Fruit fly (Drosophila melanogaster) whole organism, embryonic: Measurements from ENCODE around the gene Acp76A.

Experiments
- CG1024 ChIP-seq: fragments of 200-800 bp; sonication (Bioruptor generic); IDR thresholded peaks from 2 replicates; pipeline ENCODE4 v1.3.6; 2022; ENCODE audit warnings: missing biosample characterization, missing genetic modification characterization
- CG10959 ChIP-seq: fragments of 200-800 bp; sonication (Bioruptor generic); IDR thresholded peaks from 2 replicates; pipeline ENCODE4 v1.3.6; 2022; ENCODE audit warnings: missing biosample characterization, missing genetic modification characterization
- CG11085 ChIP-seq: fragments of 200-800 bp; sonication (Bioruptor generic); IDR thresholded peaks from 2 replicates; pipeline ENCODE4 v1.3.6; 2022; ENCODE audit warnings: missing biosample characterization, missing genetic modification characterization
- CG11398 ChIP-seq: fragments of 200-800 bp; sonication (Bioruptor generic); optimal IDR thresholded peaks from 2 replicates; lab custom pipeline; 2016; ENCODE audit warnings: missing biosample characterization, missing genetic modification characterization
- CG12071 ChIP-seq: fragments of 200-800 bp; sonication (Bioruptor generic); optimal IDR thresholded peaks from 3 replicates; lab custom pipeline; 2018; ENCODE audit warnings: missing biosample characterization, mild to moderate bottlenecking, missing genetic modification characterization
- CG12769 ChIP-seq: fragments of 200-800 bp; sonication (Bioruptor generic); optimal IDR thresholded peaks from 2 replicates; lab custom pipeline; 2019; ENCODE audit warnings: missing biosample characterization, mild to moderate bottlenecking, missing genetic modification characterization, moderate library complexity
- CG13775 ChIP-seq: fragments of 200-800 bp; sonication (Bioruptor generic); optimal IDR thresholded peaks from 3 replicates; lab custom pipeline; 2017; ENCODE audit warnings: missing biosample characterization, mild to moderate bottlenecking, missing genetic modification characterization
- CG1647 ChIP-seq: fragments of 200-800 bp; sonication (Bioruptor generic); optimal IDR thresholded peaks from 3 replicates; lab custom pipeline; 2016; ENCODE audit warnings: missing biosample characterization, missing genetic modification characterization
- CG17186 ChIP-seq: fragments of 200-800 bp; sonication (Bioruptor generic); optimal IDR thresholded peaks from 3 replicates; lab custom pipeline; 2017; ENCODE audit warnings: missing biosample characterization, missing genetic modification reagents, missing genetic modification characterization
- CG18476 ChIP-seq: fragments of 200-800 bp; sonication (Bioruptor generic); optimal IDR thresholded peaks from 2 replicates; lab custom pipeline; 2016; ENCODE audit warnings: missing biosample characterization, mild to moderate bottlenecking, missing genetic modification characterization
- CG2199 ChIP-seq: fragments of 200-800 bp; sonication (Bioruptor generic); IDR thresholded peaks from 3 replicates; pipeline ENCODE4 v1.3.6; 2022; ENCODE audit warnings: missing biosample characterization, missing genetic modification characterization
- CG3163 ChIP-seq: fragments of 200-800 bp; sonication (Bioruptor generic); optimal IDR thresholded peaks from 3 replicates; lab custom pipeline; 2016; ENCODE audit warnings: missing biosample characterization, missing genetic modification characterization
- CG32772 ChIP-seq: fragments of 200-800 bp; sonication (Bioruptor generic); IDR thresholded peaks from 2 replicates; pipeline ENCODE4 v1.3.6; 2022; ENCODE audit warnings: missing biosample characterization, missing genetic modification characterization
- CG34422 ChIP-seq: fragments of 200-800 bp; sonication (Bioruptor generic); IDR thresholded peaks from 3 replicates; pipeline ENCODE4 v1.3.6; 2022; ENCODE audit warnings: missing biosample characterization, missing genetic modification characterization
- CG3995 ChIP-seq: fragments of 200-800 bp; sonication (Bioruptor generic); optimal IDR thresholded peaks from 3 replicates; lab custom pipeline; 2016; ENCODE audit warnings: missing biosample characterization, missing genetic modification characterization
- CG8765 ChIP-seq: fragments of 200-800 bp; sonication (Bioruptor generic); IDR thresholded peaks from 2 replicates; pipeline ENCODE4 v1.3.6; 2022; ENCODE audit warnings: missing biosample characterization, missing genetic modification characterization
- CG8924 ChIP-seq: fragments of 200-800 bp; optimal IDR thresholded peaks from 3 replicates; lab custom pipeline; 2019; ENCODE audit warnings: missing biosample characterization, mild to moderate bottlenecking, missing genetic modification characterization, moderate library complexity
- CG9215 ChIP-seq: fragments of 200-800 bp; sonication (Bioruptor generic); IDR thresholded peaks from 2 replicates; pipeline ENCODE4 v1.3.6; 2022; ENCODE audit warnings: missing biosample characterization, missing genetic modification characterization
- CHES-1-like ChIP-seq: fragments of 200-800 bp; sonication (Bioruptor generic); optimal IDR thresholded peaks from 2 replicates; lab custom pipeline; 2016; ENCODE audit warnings: missing biosample characterization, missing genetic modification characterization
- D19A ChIP-seq: fragments of 200-800 bp; optimal IDR thresholded peaks from 3 replicates; lab custom pipeline; 2019; ENCODE audit warnings: missing biosample characterization, mild to moderate bottlenecking, missing genetic modification characterization, moderate library complexity
- Dbx ChIP-seq: fragments of 200-800 bp; sonication (Bioruptor generic); IDR thresholded peaks from 3 replicates; pipeline ENCODE4 v1.3.6; 2022; ENCODE audit warnings: missing biosample characterization, missing genetic modification characterization
- Scr ChIP-seq: fragments of 200-800 bp; sonication (Bioruptor generic); IDR thresholded peaks from 2 replicates; pipeline ENCODE4 v1.3.6; 2022; ENCODE audit warnings: missing biosample characterization, missing genetic modification characterization; ENCODE audit not compliant: partially characterized antibody
- Six4 ChIP-seq: fragments of 200-800 bp; sonication (Bioruptor generic); optimal IDR thresholded peaks from 2 replicates; lab custom pipeline; 2016; ENCODE audit warnings: missing biosample characterization, missing genetic modification characterization
- Usf ChIP-seq: fragments of 200-800 bp; sonication (Bioruptor generic); optimal IDR thresholded peaks from 2 replicates; lab custom pipeline; 2017; ENCODE audit warnings: missing genotype, missing biosample characterization, missing genetic modification characterization
- Xbp1 ChIP-seq: fragments of 200-800 bp; sonication (Bioruptor generic); optimal IDR thresholded peaks from 3 replicates; lab custom pipeline; 2016; ENCODE audit warnings: missing biosample characterization, mild to moderate bottlenecking, missing genetic modification characterization
- bsh ChIP-seq, 2 experiments: fragments of 200-800 bp; sonication (Bioruptor generic); optimal IDR thresholded peaks; 2 replicates each; lab custom pipeline; 2017 to 2018; ENCODE audit warnings: mild to moderate bottlenecking in 2 of 2, missing biosample characterization in 2 of 2, missing genetic modification characterization in 2 of 2, moderate library complexity in 1 of 2
- chm ChIP-seq: fragments of 200-800 bp; sonication (Bioruptor generic); IDR thresholded peaks from 2 replicates; pipeline ENCODE4 v1.3.6; 2022; ENCODE audit warnings: missing biosample characterization, missing genetic modification characterization
- chn ChIP-seq: fragments of 200-800 bp; sonication (Bioruptor generic); optimal IDR thresholded peaks from 2 replicates; lab custom pipeline; 2016; ENCODE audit warnings: missing biosample characterization, missing genetic modification characterization
- corto ChIP-seq: fragments of 200-800 bp; sonication (Bioruptor generic); optimal IDR thresholded peaks from 2 replicates; lab custom pipeline; 2016; ENCODE audit warnings: missing biosample characterization, mild to moderate bottlenecking, missing genetic modification characterization, moderate library complexity
- eyg ChIP-seq: fragments of 200-800 bp; sonication (Bioruptor generic); optimal IDR thresholded peaks from 3 replicates; lab custom pipeline; 2016; ENCODE audit warnings: missing biosample characterization, missing genetic modification characterization
- gce ChIP-seq: fragments of 200-800 bp; sonication (Bioruptor generic); IDR thresholded peaks from 3 replicates; pipeline ENCODE4 v1.3.6; 2022; ENCODE audit warnings: missing biosample characterization, missing genetic modification characterization
- gsb-n ChIP-seq: fragments of 200-800 bp; sonication (Bioruptor generic); optimal IDR thresholded peaks from 3 replicates; lab custom pipeline; 2018; ENCODE audit warnings: missing biosample characterization, mild to moderate bottlenecking, missing genetic modification characterization
- hb ChIP-seq: fragments of 200-800 bp; sonication (Bioruptor generic); IDR thresholded peaks from 3 replicates; pipeline ENCODE4 v1.3.6; 2022; ENCODE audit warnings: missing biosample characterization, missing genetic modification characterization; ENCODE audit not compliant: partially characterized antibody
- lmd ChIP-seq: fragments of 200-800 bp; sonication (Bioruptor generic); IDR thresholded peaks from 2 replicates; pipeline ENCODE4 v1.3.6; 2022; ENCODE audit warnings: missing biosample characterization, missing genetic modification characterization
- prd ChIP-seq, 3 experiments: fragments of >200 bp in 2 of 3; fragments of 200-800 bp in 1 of 3; sonication (Bioruptor generic) in 1 of 3; optimal IDR thresholded peaks in 2 of 3; IDR thresholded peaks in 1 of 3; 2 replicates in 2 of 3; 3 replicates in 1 of 3; pipeline versions ENCODE4 v1.3.6 to Lab custom; 2017 to 2022; ENCODE audit warnings: missing biosample characterization in 1 of 3, missing genetic modification characterization in 1 of 3
- ranshi ChIP-seq: fragments of 200-800 bp; sonication (Bioruptor generic); IDR thresholded peaks from 2 replicates; pipeline ENCODE4 v1.3.6; 2022; ENCODE audit warnings: missing biosample characterization, missing genetic modification characterization
- sob ChIP-seq: fragments of 200-800 bp; sonication (Bioruptor generic); IDR thresholded peaks from 2 replicates; pipeline ENCODE4 v1.3.6; 2022; ENCODE audit warnings: missing biosample characterization, missing genetic modification characterization
- tll ChIP-seq, 2 experiments: fragments of 200-800 bp in 1 of 2; fragments of >200 bp in 1 of 2; sonication (Bioruptor generic) in 1 of 2; optimal IDR thresholded peaks; 2 replicates each; lab custom pipeline; 2017 to 2019; ENCODE audit warnings: missing biosample characterization in 2 of 2, missing genetic modification characterization in 2 of 2, mild to moderate bottlenecking in 1 of 2, moderate library complexity in 1 of 2
- toy ChIP-seq: fragments of 200-800 bp; sonication (Bioruptor generic); IDR thresholded peaks from 2 replicates; pipeline ENCODE4 v1.3.6; 2022; ENCODE audit warnings: missing biosample characterization, missing genetic modification characterization
- zfh1 ChIP-seq: fragments of 200-800 bp; sonication (Bioruptor generic); IDR thresholded peaks from 3 replicates; pipeline ENCODE4 v1.3.6; 2022; ENCODE audit warnings: missing biosample characterization, missing genetic modification characterization

Gene Acp76A

DNA sequence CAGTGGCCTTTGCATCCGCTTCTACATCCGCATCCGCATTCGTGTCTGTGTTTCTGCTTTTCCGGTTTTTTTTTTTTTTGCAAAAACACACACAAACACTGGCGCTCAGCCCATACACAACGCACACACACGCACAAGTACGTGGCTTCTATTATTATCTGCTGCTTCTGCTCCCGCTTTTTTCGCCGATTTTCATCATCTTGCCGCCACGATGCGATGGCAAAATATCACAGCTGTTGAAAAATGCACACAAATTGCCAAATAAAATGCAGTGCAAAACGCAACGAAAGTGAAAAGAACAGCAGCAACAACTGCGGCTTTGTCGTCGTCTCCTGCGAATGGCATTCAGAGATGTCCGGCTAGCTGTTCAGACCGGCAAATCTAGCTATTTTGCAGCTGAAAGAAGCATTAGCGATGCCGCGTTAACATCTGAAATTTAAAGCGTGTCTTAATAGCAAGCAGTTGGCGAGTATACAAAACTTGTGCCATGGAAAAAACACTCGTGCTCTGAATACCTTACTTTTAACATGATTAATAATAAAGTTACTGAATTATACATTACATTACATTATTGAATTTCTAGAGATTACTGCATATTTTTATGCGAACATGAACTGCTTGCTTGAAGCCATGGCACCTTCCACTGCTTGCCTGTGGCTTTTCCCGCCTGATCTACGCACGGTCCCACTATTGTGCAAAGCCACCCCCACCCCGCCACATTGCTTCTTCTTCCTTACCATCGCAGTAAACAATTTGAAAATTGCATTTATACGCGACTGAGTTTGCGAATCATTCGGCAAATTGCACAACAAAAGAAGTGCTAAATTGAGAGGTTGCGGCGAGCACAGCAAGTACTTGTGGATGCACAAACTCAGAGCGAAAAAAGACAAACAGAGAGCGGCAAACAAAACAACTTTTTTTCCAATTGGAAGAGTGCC is 10.9 kb upstream of the Acp76A start, which contains the start of the genes Ugt316A1 and Sfxn2 (continued):
- TF ChIP-seq sob, result 0 out of 2 replicates have a peak, but pooled peaks have one; percentile 47
- 0 out of 2 replicates have a peak, but pooled peaks have one; percentile 25 for TF ChIP-seq CG8765
- TF ChIP-seq lmd (GFP tag; lab: Robert Waterston, UW), result peak; percentile 35; the same call in 1 of the 2 replicates
- no peak for TF ChIP-seq eyg (GFP tag; lab: Kevin White, UChicago)
- TF ChIP-seq CG34422 (GFP tag; lab: Robert Waterston, UW), result peak; percentile 47
- TF ChIP-seq CG1647 (GFP tag; lab: Kevin White, UChicago), result peak; percentile 21
- peak; percentile 34; the same call in 1 of the 2 replicates for TF ChIP-seq chm (GFP tag; lab: Robert Waterston, UW)
- 0 out of 2 replicates have a peak, but pooled peaks have one; percentile 43 for TF ChIP-seq ranshi
- peak; percentile 33 for TF ChIP-seq CG17186 (GFP tag; lab: Kevin White, UChicago)
- TF ChIP-seq CG3163 (GFP tag; lab: Kevin White, UChicago), result peak; percentile 4
- TF ChIP-seq CG32772, result peak; percentile 16; the same call in 1 of the 2 replicates
- peak; percentile 41 for TF ChIP-seq CHES-1-like (GFP tag; lab: Kevin White, UChicago)
- TF ChIP-seq CG11398 (GFP tag; lab: Kevin White, UChicago), result no peak
- peak; percentile 64 for TF ChIP-seq Xbp1 (GFP tag; lab: Kevin White, UChicago)
- TF ChIP-seq Usf, result no peak
- TF ChIP-seq CG12071 (GFP tag; lab: Kevin White, UChicago), result no peak
- peak; percentile 63 for TF ChIP-seq CG12769
- 0 out of 2 replicates have a peak, but pooled peaks have one; percentile 31 for TF ChIP-seq CG10959 (GFP tag; lab: Robert Waterston, UW)
- no peak for TF ChIP-seq zfh1
- no peak for TF ChIP-seq toy (GFP tag; lab: Robert Waterston, UW)
- TF ChIP-seq CG18476 (GFP tag; lab: Kevin White, UChicago), result no peak
- TF ChIP-seq Scr, result 0 out of 2 replicates have a peak, but pooled peaks have one; percentile 19
- TF ChIP-seq gsb-n, result peak; percentile 42
- peak; percentile 1 for TF ChIP-seq D19A (tag; lab: Kevin White, UChicago)
- peak; percentile 48; the same call in 1 of the 2 replicates for TF ChIP-seq CG9215 (GFP tag; lab: Robert Waterston, UW)
- TF ChIP-seq chn, result peak; percentile 61
- TF ChIP-seq CG1024, result no peak
- peak; percentile 34 to 89 for TF ChIP-seq tll (GFP tag; optimal IDR thresholded peaks at IDR 0.05; lab: Kevin White, UChicago)
- TF ChIP-seq CG8924 (tag; lab: Kevin White, UChicago), result peak; percentile 40

DNA sequence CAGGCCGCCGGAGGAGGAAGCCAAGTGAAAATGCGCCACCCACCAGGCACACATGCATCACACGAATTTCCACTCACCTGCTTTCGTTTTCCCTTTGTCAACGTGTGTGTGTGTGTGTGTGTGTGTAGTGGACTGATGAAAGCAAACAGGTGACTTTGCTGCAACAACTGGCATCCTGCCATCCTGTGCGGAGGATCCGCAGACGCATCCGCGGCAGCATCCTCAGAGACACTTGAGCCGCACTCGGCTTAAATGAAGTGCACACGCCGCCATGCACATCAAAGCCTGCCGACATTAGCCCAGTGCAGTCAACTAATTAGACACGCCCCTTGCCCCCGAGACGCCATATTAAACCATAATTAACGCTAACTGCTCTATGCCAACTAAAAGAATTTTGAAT is 7.0 kb upstream of the Acp76A start:
- TF ChIP-seq CG2199 (GFP tag; lab: Robert Waterston, UW), result 0 out of 3 replicates have a peak, but pooled peaks have one; percentile 39
- TF ChIP-seq corto, result no peak
- TF ChIP-seq CG3995, result no peak
- no peak for TF ChIP-seq Six4 (GFP tag; lab: Kevin White, UChicago)
- 0 out of 3 replicates have a peak, but pooled peaks have one; percentile 22 for TF ChIP-seq hb (GFP tag; lab: Robert Waterston, UW)
- TF ChIP-seq bsh (GFP tag; optimal IDR thresholded peaks at IDR 0.05; lab: Kevin White, UChicago), result peak in 1 of 2 experiments; percentile 22
- TF ChIP-seq prd (optimal IDR thresholded peaks at IDR 0.05; lab: Kevin White, UChicago), result no peak
- TF ChIP-seq prd (GFP tag; IDR thresholded peaks at IDR 0.05; lab: Robert Waterston, UW), result peak; percentile 37; the same call in 1 of the 3 replicates
- TF ChIP-seq gce (GFP tag; lab: Robert Waterston, UW), result 0 out of 3 replicates have a peak, but pooled peaks have one; percentile 8
- TF ChIP-seq Dbx, result 0 out of 3 replicates have a peak, but pooled peaks have one; percentile 36
- 0 out of 2 replicates have a peak, but pooled peaks have one; percentile 7 for TF ChIP-seq CG11085 (GFP tag; lab: Robert Waterston, UW)
- peak; percentile 91 for TF ChIP-seq CG13775 (GFP tag; lab: Kevin White, UChicago)
